Worm (Caenorhabditis elegans) whole organism, young adult: ENCODE results near the gene Y73C8C.12.

Experiments used
- B0336.3 ChIP-seq: fragments of 200-800 bp; sonication (Bioruptor generic); IDR thresholded peaks from 2 replicates; pipeline ENCODE4 v1.3.6; 2022; ENCODE audit warnings: missing genetic modification characterization, missing compliant biosample characterization
- F10E7.11 ChIP-seq: sonication (generic microtip); optimal IDR thresholded peaks from 2 replicates; lab custom pipeline; 2017; ENCODE audit warnings: mild to moderate bottlenecking, missing genetic modification characterization, moderate library complexity, missing compliant biosample characterization
- F33H1.4 ChIP-seq: fragments of 200-800 bp; sonication (Bioruptor generic); IDR thresholded peaks from 2 replicates; pipeline ENCODE4 v1.3.6; 2022; ENCODE audit warnings: missing genetic modification reagents, missing genetic modification characterization, missing compliant biosample characterization
- F39B2.1 ChIP-seq: fragments of 200-800 bp; sonication (Bioruptor generic); IDR thresholded peaks from 2 replicates; pipeline ENCODE4 v1.3.6; 2022; ENCODE audit warnings: missing genetic modification reagents, missing genetic modification characterization, missing compliant biosample characterization
- F55B11.4 ChIP-seq: sonication (generic microtip); optimal IDR thresholded peaks from 2 replicates; lab custom pipeline; 2016; ENCODE audit warnings: missing compliant biosample characterization, missing genetic modification characterization, borderline replicate concordance; ENCODE audit not compliant: insufficient read depth
- Y53G8AR.9 ChIP-seq: fragments of 200-800 bp; sonication (Bioruptor generic); conservative IDR thresholded peaks from 2 replicates; pipeline ENCODE4 v1.3.6; 2022; ENCODE audit warnings: missing genetic modification reagents, missing genetic modification characterization, missing compliant biosample characterization
- Y56A3A.18 ChIP-seq: fragments of 200-800 bp; sonication (Bioruptor generic); IDR thresholded peaks from 2 replicates; pipeline ENCODE4 v1.3.6; 2022; ENCODE audit warnings: missing genetic modification reagents, missing genetic modification characterization, missing compliant biosample characterization
- ZK185.1 ChIP-seq: sonication (generic microtip); optimal IDR thresholded peaks from 2 replicates; lab custom pipeline; 2016; ENCODE audit warnings: mild to moderate bottlenecking, missing genetic modification characterization, missing compliant biosample characterization; ENCODE audit not compliant: poor library complexity, severe bottlenecking
- atf-7 ChIP-seq: sonication (generic microtip); optimal IDR thresholded peaks from 2 replicates; lab custom pipeline; 2017; ENCODE audit warnings: mild to moderate bottlenecking, missing genetic modification characterization, missing compliant biosample characterization
- attf-5 ChIP-seq: fragments of 200-800 bp; sonication (Bioruptor generic); optimal IDR thresholded peaks from 2 replicates; lab custom pipeline; 2018; ENCODE audit warnings: mild to moderate bottlenecking, missing genetic modification characterization, missing compliant biosample characterization
- attf-6 ChIP-seq: fragments of 200-800 bp; sonication (Bioruptor generic); IDR thresholded peaks from 2 replicates; pipeline ENCODE4 v1.3.6; 2022; ENCODE audit warnings: missing genetic modification reagents, missing genetic modification characterization, missing compliant biosample characterization
- ccch-3 ChIP-seq: fragments of 200-800 bp; sonication (Bioruptor generic); optimal IDR thresholded peaks from 2 replicates; lab custom pipeline; 2018; ENCODE audit warnings: mild to moderate bottlenecking, missing genetic modification characterization, missing compliant biosample characterization
- ceh-40 ChIP-seq: fragments of 200-800 bp; sonication (Bioruptor generic); IDR thresholded peaks from 2 replicates; pipeline ENCODE4 v1.3.6; 2022; ENCODE audit warnings: missing genetic modification characterization, missing compliant biosample characterization
- ceh-58 ChIP-seq: fragments of 200-800 bp; sonication (Bioruptor generic); IDR thresholded peaks from 2 replicates; pipeline ENCODE4 v1.3.6; 2022; ENCODE audit warnings: missing genetic modification characterization, missing compliant biosample characterization
- dox-1 ChIP-seq: fragments of 200-800 bp; sonication (Bioruptor generic); IDR thresholded peaks from 2 replicates; pipeline ENCODE4 v1.3.6; 2022; ENCODE audit warnings: missing genetic modification reagents, missing genetic modification characterization, missing compliant biosample characterization
- efl-1 ChIP-seq: fragments of 150-350 bp; optimal IDR thresholded peaks from 2 replicates; lab custom pipeline; 2014; ENCODE audit warnings: missing biosample characterization, missing genetic modification reagents, missing genetic modification characterization
- ets-4 ChIP-seq: fragments of 200-800 bp; sonication (Bioruptor generic); optimal IDR thresholded peaks from 2 replicates; lab custom pipeline; 2018; ENCODE audit warnings: mild to moderate bottlenecking, missing genetic modification characterization, missing compliant biosample characterization
- hlh-26 ChIP-seq: fragments of 200-800 bp; sonication (Bioruptor generic); conservative IDR thresholded peaks from 2 replicates; pipeline ENCODE4 v1.3.6; 2022; ENCODE audit warnings: missing genetic modification reagents, missing genetic modification characterization, missing compliant biosample characterization
- hrde-1 ChIP-seq: sonication (generic microtip); optimal IDR thresholded peaks from 2 replicates; lab custom pipeline; 2016; ENCODE audit warnings: missing genetic modification characterization, mild to moderate bottlenecking, missing compliant biosample characterization, moderate library complexity, missing genotype, missing genetic modification reagents, borderline replicate concordance
- hsf-1 ChIP-seq: fragments of 200-800 bp; sonication (Bioruptor generic); IDR thresholded peaks from 2 replicates; pipeline ENCODE4 v1.3.6; 2022; ENCODE audit warnings: missing genetic modification reagents, missing genetic modification characterization, missing compliant biosample characterization
- lin-54 ChIP-seq: fragments of 200-800 bp; sonication (Bioruptor generic); optimal IDR thresholded peaks from 2 replicates; lab custom pipeline; 2018; ENCODE audit warnings: mild to moderate bottlenecking, missing genetic modification characterization, missing compliant biosample characterization
- lir-1 ChIP-seq: fragments of 200-800 bp; sonication (Bioruptor generic); conservative IDR thresholded peaks from 2 replicates; pipeline ENCODE4 v1.3.6; 2022; ENCODE audit warnings: missing genetic modification reagents, missing genetic modification characterization, missing compliant biosample characterization
- lsy-27 ChIP-seq: sonication (generic microtip); optimal IDR thresholded peaks from 2 replicates; lab custom pipeline; 2017; ENCODE audit warnings: missing genetic modification characterization, mild to moderate bottlenecking, missing compliant biosample characterization, antibody characterized with exemption, missing genotype, borderline replicate concordance; ENCODE audit not compliant: insufficient read depth
- madf-3 ChIP-seq: fragments of 200-800 bp; sonication (Bioruptor generic); IDR thresholded peaks from 2 replicates; pipeline ENCODE4 v1.3.6; 2022; ENCODE audit warnings: missing genetic modification reagents, missing genetic modification characterization, missing compliant biosample characterization
- mcd-1 ChIP-seq: fragments of 200-800 bp; sonication (Bioruptor generic); IDR thresholded peaks from 2 replicates; pipeline ENCODE4 v1.3.6; 2022; ENCODE audit warnings: missing genetic modification reagents, missing genetic modification characterization, missing compliant biosample characterization
- nfya-2 ChIP-seq: fragments of 200-800 bp; sonication (Bioruptor generic); IDR thresholded peaks from 2 replicates; pipeline ENCODE4 v1.3.6; 2022; ENCODE audit warnings: missing genetic modification reagents, missing genetic modification characterization, missing compliant biosample characterization
- nhr-120 ChIP-seq: fragments of 200-800 bp; sonication (Bioruptor generic); IDR thresholded peaks from 2 replicates; pipeline ENCODE4 v1.3.6; 2022; ENCODE audit warnings: missing genetic modification characterization, missing compliant biosample characterization
- pbrm-1 ChIP-seq: fragments of 200-800 bp; sonication (Bioruptor generic); IDR thresholded peaks from 2 replicates; pipeline ENCODE4 v1.3.6; 2022; ENCODE audit warnings: missing genetic modification reagents, missing genetic modification characterization, missing compliant biosample characterization
- rcor-1 ChIP-seq: fragments of 200-800 bp; sonication (Bioruptor generic); IDR thresholded peaks from 2 replicates; pipeline ENCODE4 v1.3.6; 2022; ENCODE audit warnings: missing genetic modification reagents, missing genetic modification characterization, missing compliant biosample characterization
- rec-8 ChIP-seq, 2 experiments: sonication (generic microtip); optimal IDR thresholded peaks; 2 replicates each; lab custom pipeline; 2016; ENCODE audit warnings: mild to moderate bottlenecking in 2 of 2, missing genetic modification characterization in 2 of 2, missing genetic modification reagents in 2 of 2, missing genotype in 2 of 2, missing biosample characterization in 1 of 2, missing compliant biosample characterization in 1 of 2, moderate library complexity in 1 of 2
- sdz-38 ChIP-seq: sonication (generic microtip); optimal IDR thresholded peaks from 2 replicates; lab custom pipeline; 2016; ENCODE audit warnings: missing genotype, missing genetic modification characterization, missing compliant biosample characterization
- snpc-4 ChIP-seq, 5 experiments: fragments of 150-350 bp in 1 of 5; sonication (generic microtip) in 4 of 5; optimal IDR thresholded peaks; 2 replicates each; lab custom pipeline; 2014 to 2018; ENCODE audit warnings: missing genetic modification characterization in 5 of 5, missing biosample characterization in 3 of 5, antibody characterized with exemption in 2 of 5, mild to moderate bottlenecking in 2 of 5, missing compliant biosample characterization in 2 of 5, missing genotype in 2 of 5, moderate library complexity in 2 of 5, missing genetic modification reagents in 1 of 5
- sptf-2 ChIP-seq: fragments of 200-800 bp; sonication (Bioruptor generic); optimal IDR thresholded peaks from 2 replicates; lab custom pipeline; 2018; ENCODE audit warnings: mild to moderate bottlenecking, missing genetic modification characterization, missing compliant biosample characterization
- tbx-9 ChIP-seq: sonication (generic microtip); optimal IDR thresholded peaks from 2 replicates; lab custom pipeline; 2016; ENCODE audit warnings: borderline replicate concordance, missing genetic modification characterization, inconsistent platforms, missing compliant biosample characterization
- tlf-1 ChIP-seq: fragments of 200-800 bp; sonication (Bioruptor generic); optimal IDR thresholded peaks from 2 replicates; lab custom pipeline; 2018; ENCODE audit warnings: mild to moderate bottlenecking, missing genetic modification characterization, missing compliant biosample characterization
- unc-130 ChIP-seq: sonication (generic microtip); optimal IDR thresholded peaks from 2 replicates; lab custom pipeline; 2016; ENCODE audit warnings: missing genetic modification reagents, missing genetic modification characterization, missing compliant biosample characterization
- unc-62 ChIP-seq: fragments of 150-350 bp; optimal IDR thresholded peaks from 2 replicates; lab custom pipeline; 2014; ENCODE audit warnings: missing biosample characterization, missing genetic modification reagents, missing genetic modification characterization
- zfh-2 ChIP-seq: fragments of 200-800 bp; sonication (Bioruptor generic); conservative IDR thresholded peaks from 2 replicates; pipeline ENCODE4 v1.3.6; 2022; ENCODE audit warnings: missing genetic modification reagents, missing genetic modification characterization, missing compliant biosample characterization
- zim-3 ChIP-seq: sonication (generic microtip); optimal IDR thresholded peaks from 2 replicates; lab custom pipeline; 2017; ENCODE audit warnings: mild to moderate bottlenecking, missing genetic modification characterization, moderate library complexity, missing compliant biosample characterization
- ztf-18 ChIP-seq: sonication (generic microtip); optimal IDR thresholded peaks from 2 replicates; lab custom pipeline; 2016; ENCODE audit warnings: missing genotype, mild to moderate bottlenecking, missing genetic modification characterization, missing compliant biosample characterization
- ztf-22 ChIP-seq: fragments of 200-800 bp; sonication (Bioruptor generic); optimal IDR thresholded peaks from 2 replicates; lab custom pipeline; 2018; ENCODE audit warnings: mild to moderate bottlenecking, missing genetic modification characterization, moderate library complexity, missing compliant biosample characterization
- ztf-25 ChIP-seq: fragments of 200-800 bp; sonication (Bioruptor generic); IDR thresholded peaks from 2 replicates; pipeline ENCODE4 v1.3.6; 2022; ENCODE audit warnings: missing genetic modification reagents, missing genetic modification characterization, missing compliant biosample characterization

Gene Y73C8C.12

DNA sequence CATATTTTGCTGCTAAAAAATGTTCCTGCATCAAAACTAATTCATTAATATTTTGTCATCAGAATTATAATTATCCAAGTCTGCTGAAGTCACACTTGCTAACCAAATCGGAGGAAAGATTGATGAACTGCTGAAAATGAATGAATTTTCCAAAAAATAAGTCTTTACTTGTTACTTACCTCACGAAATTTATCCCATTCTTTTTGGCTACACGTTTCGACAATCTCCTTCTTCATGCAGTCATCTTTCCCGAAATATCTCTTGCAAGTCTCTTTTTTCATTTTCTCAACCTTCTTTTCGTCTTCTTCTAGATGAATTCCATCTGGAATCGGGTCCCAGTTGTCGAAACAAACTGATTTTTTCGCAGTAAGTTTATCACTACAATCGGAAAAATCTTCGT lies 33.4 kb downstream of the Y73C8C.12 start:
- TF ChIP-seq ztf-22 (GFP tag; lab: Kevin White, UChicago) (no peak), dox-1 (GFP tag; lab: Robert Waterston, UW) (no peak), hlh-26 (GFP tag; lab: Robert Waterston, UW) (no peak), B0336.3 (GFP tag; lab: Robert Waterston, UW) (no peak), lsy-27 (tag; lab: Kevin White, UChicago) (no peak), efl-1 (GFP tag; lab: Kevin White, UChicago) (no peak), F33H1.4 (GFP tag; lab: Robert Waterston, UW) (no peak), lir-1 (GFP tag; lab: Robert Waterston, UW) (no peak), hrde-1 (tag; lab: Kevin White, UChicago) (no peak), attf-5 (GFP tag; lab: Kevin White, UChicago) (no peak), rec-8 (tag; optimal IDR thresholded peaks at IDR 0.05; lab: Kevin White, UChicago) (no peak), Y53G8AR.9 (GFP tag; lab: Robert Waterston, UW) (no peak), lin-54 (no peak), ztf-25 (GFP tag; lab: Robert Waterston, UW) (no peak), nhr-120 (GFP tag; lab: Robert Waterston, UW) (no peak), nfya-2 (GFP tag; lab: Robert Waterston, UW) (no peak)
- TF ChIP-seq, all 124 proteins: peak for 0

DNA sequence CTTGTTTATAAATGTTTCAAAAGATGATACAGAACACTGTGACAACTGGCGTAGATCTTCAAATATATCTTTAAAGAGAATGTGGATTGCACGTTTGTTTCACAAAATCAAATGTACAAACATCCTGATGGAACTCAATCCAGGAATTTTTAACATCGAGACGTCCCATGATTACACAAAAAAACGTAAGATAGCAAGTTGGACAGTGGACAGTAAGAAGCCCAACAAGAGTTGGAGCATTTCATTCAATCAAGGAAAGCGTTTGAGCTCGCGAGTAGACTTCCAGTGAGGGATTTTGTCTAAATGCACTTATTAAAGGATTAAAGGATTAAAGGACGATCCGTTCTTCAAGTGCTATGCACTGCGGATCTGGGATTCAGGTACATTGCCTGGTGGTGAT lies 34.2 kb downstream of the Y73C8C.12 start, which contains the start of gene C36C5.12:
Gene C36C5.12, minus strand, starts transcription at position 101 of the 400 bp plus-strand sequence.
- TF ChIP-seq snpc-4 (GFP tag; optimal IDR thresholded peaks at IDR 0.05; lab: Kevin White, UChicago) = no peak
- TF ChIP-seq snpc-4 (tag; optimal IDR thresholded peaks at IDR 0.05; lab: Kevin White, UChicago) = no peak
- TF ChIP-seq madf-3 (GFP tag; lab: Robert Waterston, UW) = no peak
- TF ChIP-seq F39B2.1 (GFP tag; lab: Robert Waterston, UW) = no peak
- TF ChIP-seq F55B11.4 (tag; lab: Kevin White, UChicago) = no peak
- TF ChIP-seq zim-3 (tag; lab: Kevin White, UChicago) = no peak
- no peak for TF ChIP-seq atf-7 (tag; lab: Kevin White, UChicago)
- no peak for TF ChIP-seq ZK185.1 (tag; lab: Kevin White, UChicago)
- TF ChIP-seq hsf-1 (GFP tag; lab: Robert Waterston, UW) = no peak
- no peak for TF ChIP-seq F10E7.11
- no peak for TF ChIP-seq ccch-3 (GFP tag; lab: Kevin White, UChicago)
- TF ChIP-seq pbrm-1 (GFP tag; lab: Robert Waterston, UW) = no peak
- no peak for TF ChIP-seq tbx-9 (tag; lab: Kevin White, UChicago)
- TF ChIP-seq attf-6 (GFP tag; lab: Robert Waterston, UW) = no peak
- TF ChIP-seq ceh-58 = no peak

ce11 chrV:3162299-3162698 lies 37.3 kb downstream of the Y73C8C.12 start:
- no peak for TF ChIP-seq sptf-2
- TF ChIP-seq mcd-1 = no peak
- peak; percentile 67 for TF ChIP-seq zfh-2 (GFP tag; lab: Robert Waterston, UW)

- TF ChIP-seq ztf-18 (tag; lab: Kevin White, UChicago) (peak; percentile 30), sdz-38 (tag; lab: Kevin White, UChicago) (no peak), dox-1 (GFP tag; lab: Robert Waterston, UW) (peak; percentile 59; the same call in 1 of the 2 replicates), hsf-1 (GFP tag; lab: Robert Waterston, UW) (peak; percentile 49; the same call in 1 of the 2 replicates), tlf-1 (GFP tag; lab: Kevin White, UChicago) (no peak), zfh-2 (GFP tag; lab: Robert Waterston, UW) (no peak), unc-130 (GFP tag; lab: Kevin White, UChicago) (no peak), unc-62 (GFP tag; lab: Kevin White, UChicago) (no peak), ets-4 (GFP tag; lab: Kevin White, UChicago) (no peak), rcor-1 (peak; percentile 66), lsy-27 (tag; lab: Kevin White, UChicago) (no peak), ceh-40 (GFP tag; lab: Robert Waterston, UW) (no peak), Y56A3A.18 (peak; percentile 62; the same call in 1 of the 2 replicates), nhr-120 (GFP tag; lab: Robert Waterston, UW) (no peak), tbx-9 (tag; lab: Kevin White, UChicago) (no peak)
Measured at ce11 chrV:3163143-3163542, 38.1 kb downstream of the Y73C8C.12 start.
